Fruit fly (Drosophila melanogaster): ENCODE data around the gene CG32544.

CG32544 gene

dm6 chrX:18838929-18839576, 21.0 kb upstream of the CG32544 start (continued):
- TF ChIP-seq fd59A (GFP tag; optimal IDR thresholded peaks at IDR 0.05) = no peak
- TF ChIP-seq Gug (GFP tag; IDR thresholded peaks at IDR 0.05) = no peak
- peak; percentile 34 for TF ChIP-seq CG32006 (GFP tag; optimal IDR thresholded peaks at IDR 0.05)
- peak; percentile 25 for TF ChIP-seq CG6854 (GFP tag; optimal IDR thresholded peaks at IDR 0.05)
- TF ChIP-seq fd85E (GFP tag; optimal IDR thresholded peaks at IDR 0.05) = no peak

dm6 chrX:18843229-18844033, 16.7 kb upstream of the CG32544 start, which contains the start of gene htk:
Gene htk (plus strand): TSS chrX:18843663.
- TF ChIP-seq CG1621 (tag; optimal IDR thresholded peaks at IDR 0.05) (peak; percentile 17), Sox14 (GFP tag; optimal IDR thresholded peaks at IDR 0.05) (peak; percentile 40), Sox102F (GFP tag; optimal IDR thresholded peaks at IDR 0.05) (no peak), CG4318 (GFP tag; optimal IDR thresholded peaks at IDR 0.05) (no peak), CG6163 (GFP tag; IDR thresholded peaks at IDR 0.05) (no peak), Hr38 (GFP tag; optimal IDR thresholded peaks at IDR 0.05) (no peak), fd85E (GFP tag; optimal IDR thresholded peaks at IDR 0.05) (no peak), CG34406 (GFP tag; optimal IDR thresholded peaks at IDR 0.05) (no peak), CG11294 (GFP tag; IDR thresholded peaks at IDR 0.05) (no peak), Smox (GFP tag; optimal IDR thresholded peaks at IDR 0.05) (peak; percentile 35), salr (GFP tag; optimal IDR thresholded peaks at IDR 0.05) (peak in 1 of 2 experiments; percentile 49), CG6792 (GFP tag; optimal IDR thresholded peaks at IDR 0.05) (peak; percentile 33), Blimp-1 (GFP tag; optimal IDR thresholded peaks at IDR 0.05) (no peak), CG8319 (GFP tag; optimal IDR thresholded peaks at IDR 0.05) (no peak), CG3919 (GFP tag; optimal IDR thresholded peaks at IDR 0.05) (peak; percentile 63), CG6276 (GFP tag; optimal IDR thresholded peaks at IDR 0.05) (no peak), CG11902 (GFP tag; optimal IDR thresholded peaks at IDR 0.05) (no peak), CG6854 (GFP tag; optimal IDR thresholded peaks at IDR 0.05) (peak; percentile 7), acj6 (GFP tag; optimal IDR thresholded peaks at IDR 0.05) (peak; percentile 40), cyc (GFP tag; optimal IDR thresholded peaks at IDR 0.05) (peak; percentile 79), Met (GFP tag; optimal IDR thresholded peaks at IDR 0.05) (peak; percentile 38), OdsH (GFP tag; optimal IDR thresholded peaks at IDR 0.05) (peak; percentile 51), dsx (GFP tag; optimal IDR thresholded peaks at IDR 0.05; ENCODE audit: poor library complexity, severe bottlenecking) (no peak), Lpt (GFP tag; optimal IDR thresholded peaks at IDR 0.05) (no peak), fd59A (GFP tag; optimal IDR thresholded peaks at IDR 0.05) (no peak), ss (GFP tag; optimal IDR thresholded peaks at IDR 0.05) (no peak), CG16779 (tag; optimal IDR thresholded peaks at IDR 0.05) (no peak), spab (GFP tag; optimal IDR thresholded peaks at IDR 0.05) (no peak), Ets21C (GFP tag; optimal IDR thresholded peaks at IDR 0.05) (peak; percentile 20), net (GFP tag; optimal IDR thresholded peaks at IDR 0.05) (no peak), CG6808 (GFP tag; optimal IDR thresholded peaks at IDR 0.05) (no peak), CG10669 (GFP tag; optimal IDR thresholded peaks at IDR 0.05) (peak; percentile 3), Ets96B (tag; optimal IDR thresholded peaks at IDR 0.05) (no peak), Eip93F (GFP tag; optimal IDR thresholded peaks at IDR 0.05) (no peak), lz (GFP tag; optimal IDR thresholded peaks at IDR 0.05) (peak; percentile 73), esn (GFP tag; optimal IDR thresholded peaks at IDR 0.05) (peak; percentile 67), CG31627 (GFP tag; optimal IDR thresholded peaks at IDR 0.05) (peak; percentile 78), CG32006 (GFP tag; optimal IDR thresholded peaks at IDR 0.05) (no peak), Eip78C (GFP tag) (peak; percentile 91), fkh (GFP tag; optimal IDR thresholded peaks at IDR 0.05) (peak; percentile 42), Hr39 (GFP tag; optimal IDR thresholded peaks at IDR 0.05) (peak; percentile 71), pdm3 (GFP tag; optimal IDR thresholded peaks at IDR 0.05) (peak; percentile 60), vri (GFP tag; optimal IDR thresholded peaks at IDR 0.05) (peak; percentile 91), topi (GFP tag; optimal IDR thresholded peaks at IDR 0.05) (peak; percentile 52), CG11762 (GFP tag; optimal IDR thresholded peaks at IDR 0.05; ENCODE audit: insufficient read depth) (no peak)
